In the genomic region with DNA sequence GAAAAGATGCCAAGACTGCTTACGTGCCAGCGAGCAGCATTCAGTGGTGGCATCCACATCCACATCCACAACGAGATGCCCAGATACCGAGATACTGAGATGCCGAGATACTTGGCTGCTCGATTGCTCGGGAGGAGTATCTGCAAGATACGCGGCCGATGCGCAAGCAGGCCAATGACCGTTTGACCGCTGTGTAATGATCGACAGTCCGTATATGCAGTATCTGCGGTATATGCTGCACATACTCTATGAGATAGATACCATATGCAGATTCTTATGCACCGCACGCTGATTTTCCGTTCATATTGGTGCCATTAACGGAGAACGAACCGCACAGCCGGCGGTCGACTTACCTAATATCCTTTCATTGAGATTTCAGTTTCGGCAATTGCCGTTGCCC, we compare ENCODE assay signal across 2 fruit fly cellular contexts.
TF ChIP-seq lines count a peak whose summit lies in the region.

No protein-coding gene starts in this region.

- TF ChIP-seq CTCF in whole organism, embryonic (GFP tag; optimal IDR thresholded peaks at IDR 0.05; lab: Kevin White, UChicago) = no peak

TF ChIP-seq in whole organism, embryonic, 481 proteins besides CTCF, POLR2A, EP300 and RAD21:
- TF ChIP-seq CG8765 (GFP tag; IDR thresholded peaks at IDR 0.05; lab: Robert Waterston, UW) = no peak
- TF ChIP-seq gt (GFP tag; IDR thresholded peaks at IDR 0.05; lab: Robert Waterston, UW) = no peak
- peak; percentile 76 for TF ChIP-seq twi (tag; optimal IDR thresholded peaks at IDR 0.05; lab: Kevin White, UChicago)
- TF ChIP-seq ham (GFP tag; IDR thresholded peaks at IDR 0.05; lab: Robert Waterston, UW) = no peak
- no peak for TF ChIP-seq Bgb (GFP tag; IDR thresholded peaks at IDR 0.05; lab: Robert Waterston, UW; ENCODE audit: partially characterized antibody)
- TF ChIP-seq fu2 (GFP tag; optimal IDR thresholded peaks at IDR 0.05; lab: Kevin White, UChicago) = no peak
- TF ChIP-seq CG17912 (GFP tag; optimal IDR thresholded peaks at IDR 0.05; lab: Kevin White, UChicago) = no peak
- TF ChIP-seq Sox102F (GFP tag; optimal IDR thresholded peaks at IDR 0.05; lab: Kevin White, UChicago) = no peak
- peak; percentile 79 for TF ChIP-seq CG15479 (GFP tag; optimal IDR thresholded peaks at IDR 0.05; lab: Kevin White, UChicago)
- no peak for TF ChIP-seq Ssrp (tag; optimal IDR thresholded peaks at IDR 0.05; lab: Kevin White, UChicago)
- TF ChIP-seq CG30403 (GFP tag; optimal IDR thresholded peaks at IDR 0.05; lab: Kevin White, UChicago) = no peak
- no peak for TF ChIP-seq CG12769 (tag; optimal IDR thresholded peaks at IDR 0.05; lab: Kevin White, UChicago)
- TF ChIP-seq CkIIα-i1 (GFP tag; IDR thresholded peaks at IDR 0.05; lab: Robert Waterston, UW) = no peak

TF ChIP-seq in whole organism, pupa, 21 proteins besides CTCF, POLR2A, EP300 and RAD21:
- TF ChIP-seq CG17806 (tag; optimal IDR thresholded peaks at IDR 0.05; lab: Kevin White, UChicago) = no peak
- no peak for TF ChIP-seq CG4496 (GFP tag; IDR thresholded peaks at IDR 0.05; lab: Robert Waterston, UW)
- TF ChIP-seq EcR (GFP tag; optimal IDR thresholded peaks at IDR 0.05; lab: Kevin White, UChicago) = peak; percentile 51
TF ChIP-seq in whole organism, pupa: peak in this region for 1.
